Fruit fly (Drosophila melanogaster) whole organism, embryonic: ENCODE results near the gene CG42710.

Source experiments
- Ada2b ChIP-seq: fragments of 200-800 bp; sonication (Bioruptor generic); IDR thresholded peaks from 2 replicates; pipeline ENCODE4 v1.3.6; 2022; ENCODE audit warnings: missing biosample characterization, missing genetic modification characterization
- Aef1 ChIP-seq: fragments of 200-800 bp; sonication (Bioruptor generic); IDR thresholded peaks from 3 replicates; pipeline ENCODE4 v1.3.6; 2022; ENCODE audit warnings: missing biosample characterization, missing genetic modification characterization
- Antp ChIP-seq: fragments of 200-800 bp; sonication (Bioruptor generic); optimal IDR thresholded peaks from 3 replicates; lab custom pipeline; 2016; ENCODE audit warnings: missing biosample characterization, missing genetic modification characterization
- Bdp1 ChIP-seq: fragments of 200-800 bp; sonication (Bioruptor generic); optimal IDR thresholded peaks from 3 replicates; lab custom pipeline; 2016; ENCODE audit warnings: missing biosample characterization, missing genetic modification characterization
- CG11247 ChIP-seq: fragments of 200-800 bp; sonication (Bioruptor generic); IDR thresholded peaks from 2 replicates; pipeline ENCODE4 v1.3.6; 2022; ENCODE audit warnings: missing biosample characterization, missing genetic modification characterization
- CG12155 ChIP-seq: fragments of 200-800 bp; sonication (Bioruptor generic); optimal IDR thresholded peaks from 3 replicates; lab custom pipeline; 2016; ENCODE audit warnings: missing biosample characterization, missing genetic modification characterization
- CG13624 ChIP-seq: fragments of 200-800 bp; sonication (Bioruptor generic); optimal IDR thresholded peaks from 2 replicates; lab custom pipeline; 2016; ENCODE audit warnings: missing biosample characterization, missing genetic modification characterization
- CG14050 ChIP-seq: fragments of 200-800 bp; sonication (Bioruptor generic); IDR thresholded peaks from 3 replicates; pipeline ENCODE4 v1.3.6; 2022; ENCODE audit warnings: missing biosample characterization, missing genetic modification characterization
- CG14860 ChIP-seq: fragments of 200-800 bp; sonication (Bioruptor generic); IDR thresholded peaks from 3 replicates; pipeline ENCODE4 v1.3.6; 2022; ENCODE audit warnings: missing biosample characterization, missing genetic modification characterization; ENCODE audit not compliant: partially characterized antibody
- CG1647 ChIP-seq: fragments of 200-800 bp; sonication (Bioruptor generic); optimal IDR thresholded peaks from 3 replicates; lab custom pipeline; 2016; ENCODE audit warnings: missing biosample characterization, missing genetic modification characterization
- CG17359 ChIP-seq: fragments of 200-800 bp; sonication (Bioruptor generic); optimal IDR thresholded peaks from 3 replicates; lab custom pipeline; 2018; ENCODE audit warnings: missing biosample characterization, mild to moderate bottlenecking, missing genetic modification characterization, moderate library complexity
- CG17385 ChIP-seq: fragments of 200-800 bp; sonication (Bioruptor generic); optimal IDR thresholded peaks from 3 replicates; lab custom pipeline; 2018; ENCODE audit warnings: missing biosample characterization, mild to moderate bottlenecking, missing genetic modification characterization
- CG17568 ChIP-seq: fragments of 200-800 bp; sonication (Bioruptor generic); optimal IDR thresholded peaks from 2 replicates; lab custom pipeline; 2018; ENCODE audit warnings: missing biosample characterization, mild to moderate bottlenecking, missing genetic modification characterization, moderate library complexity
- CG2120 ChIP-seq: fragments of 200-800 bp; sonication (Bioruptor generic); optimal IDR thresholded peaks from 3 replicates; lab custom pipeline; 2016; ENCODE audit warnings: missing biosample characterization, missing genetic modification characterization
- CG33213 ChIP-seq: fragments of 200-800 bp; sonication (Bioruptor generic); optimal IDR thresholded peaks from 3 replicates; lab custom pipeline; 2016; ENCODE audit warnings: missing biosample characterization, missing genetic modification characterization
- CG33557 ChIP-seq: fragments of 200-800 bp; sonication (Bioruptor generic); optimal IDR thresholded peaks from 2 replicates; lab custom pipeline; 2019; ENCODE audit warnings: missing biosample characterization, mild to moderate bottlenecking, missing genetic modification characterization, moderate library complexity
- CG3726 ChIP-seq: fragments of 200-800 bp; sonication (Bioruptor generic); IDR thresholded peaks from 3 replicates; pipeline ENCODE4, ENCODE4 v1.3.6; 2022; ENCODE audit warnings: missing biosample characterization, missing genetic modification characterization
- CG4730 ChIP-seq: fragments of 200-800 bp; sonication (Bioruptor generic); IDR thresholded peaks from 2 replicates; pipeline ENCODE4 v1.3.6; 2022; ENCODE audit warnings: missing biosample characterization, missing genetic modification characterization
- CG6813 ChIP-seq: fragments of 200-800 bp; sonication (Bioruptor generic); optimal IDR thresholded peaks from 2 replicates; lab custom pipeline; 2017; ENCODE audit warnings: missing biosample characterization, missing genetic modification characterization, mild to moderate bottlenecking, moderate library complexity, missing genetic modification reagents
- CG7839 ChIP-seq: fragments of 200-800 bp; sonication (Bioruptor generic); optimal IDR thresholded peaks from 3 replicates; lab custom pipeline; 2018; ENCODE audit warnings: missing biosample characterization, mild to moderate bottlenecking, missing genetic modification characterization, moderate library complexity
- CG8359 ChIP-seq: fragments of 200-800 bp; sonication (Bioruptor generic); optimal IDR thresholded peaks from 2 replicates; lab custom pipeline; 2017; ENCODE audit warnings: missing biosample characterization, mild to moderate bottlenecking, missing genetic modification characterization, borderline replicate concordance
- CG8478 ChIP-seq: fragments of >200 bp; optimal IDR thresholded peaks from 2 replicates; lab custom pipeline; 2018
- CG9797 ChIP-seq: fragments of 200-800 bp; sonication (Bioruptor generic); optimal IDR thresholded peaks from 3 replicates; lab custom pipeline; 2018; ENCODE audit warnings: missing biosample characterization, mild to moderate bottlenecking, missing genetic modification characterization
- CG9932 ChIP-seq: fragments of 200-800 bp; sonication (Bioruptor generic); IDR thresholded peaks from 2 replicates; pipeline ENCODE4 v1.3.6; 2022; ENCODE audit warnings: missing biosample characterization, missing genetic modification characterization
- CkIIα-i1 ChIP-seq: fragments of 200-800 bp; sonication (Bioruptor generic); IDR thresholded peaks from 2 replicates; pipeline ENCODE4 v1.3.6; 2022; ENCODE audit warnings: missing biosample characterization, missing genetic modification characterization
- Dll ChIP-seq: fragments of 200-800 bp; sonication (Bioruptor generic); IDR thresholded peaks from 4 replicates; pipeline ENCODE4 v1.3.6; 2022; ENCODE audit warnings: missing biosample characterization, missing genetic modification characterization; ENCODE audit not compliant: partially characterized antibody
- Drgx ChIP-seq: fragments of 200-800 bp; sonication (Bioruptor generic); IDR thresholded peaks from 2 replicates; pipeline ENCODE4 v1.3.6; 2022; ENCODE audit warnings: missing biosample characterization, missing genetic modification characterization
- HLHmδ ChIP-seq: fragments of 200-800 bp; sonication (Bioruptor generic); optimal IDR thresholded peaks from 2 replicates; lab custom pipeline; 2018; ENCODE audit warnings: missing biosample characterization, mild to moderate bottlenecking, missing genetic modification characterization, moderate library complexity
- Hmr ChIP-seq: fragments of 200-800 bp; sonication (Bioruptor generic); optimal IDR thresholded peaks from 3 replicates; lab custom pipeline; 2017; ENCODE audit warnings: mild to moderate bottlenecking, missing biosample characterization, missing genetic modification reagents, missing genetic modification characterization
- Neu2 ChIP-seq: fragments of 200-800 bp; sonication (Bioruptor generic); optimal IDR thresholded peaks from 3 replicates; lab custom pipeline; 2016; ENCODE audit warnings: missing biosample characterization, missing genetic modification characterization, borderline replicate concordance
- Opbp ChIP-seq: fragments of 200-800 bp; sonication (Bioruptor generic); IDR thresholded peaks from 3 replicates; pipeline ENCODE4 v1.3.6; 2022; ENCODE audit warnings: missing biosample characterization, missing genetic modification characterization; ENCODE audit not compliant: partially characterized antibody
- Ravus ChIP-seq: fragments of 200-800 bp; sonication (Bioruptor generic); IDR thresholded peaks from 2 replicates; pipeline ENCODE4 v1.3.6; 2022; ENCODE audit warnings: missing biosample characterization, missing genetic modification characterization
- Six4 ChIP-seq: fragments of 200-800 bp; sonication (Bioruptor generic); optimal IDR thresholded peaks from 2 replicates; lab custom pipeline; 2016; ENCODE audit warnings: missing biosample characterization, missing genetic modification characterization
- Xbp1 ChIP-seq: fragments of 200-800 bp; sonication (Bioruptor generic); optimal IDR thresholded peaks from 3 replicates; lab custom pipeline; 2016; ENCODE audit warnings: missing biosample characterization, mild to moderate bottlenecking, missing genetic modification characterization
- ac ChIP-seq: fragments of 200-800 bp; sonication (Bioruptor generic); optimal IDR thresholded peaks from 3 replicates; lab custom pipeline; 2017; ENCODE audit warnings: missing biosample characterization, mild to moderate bottlenecking, missing genetic modification characterization
- ato ChIP-seq: fragments of 200-800 bp; sonication (Bioruptor generic); IDR thresholded peaks from 2 replicates; pipeline ENCODE4 v1.3.6; 2022; ENCODE audit warnings: missing biosample characterization, missing genetic modification characterization; ENCODE audit not compliant: partially characterized antibody
- cad ChIP-seq: fragments of >200 bp; optimal IDR thresholded peaks from 2 replicates; lab custom pipeline; 2017; ENCODE audit warnings: missing biosample characterization, missing genetic modification characterization
- cg ChIP-seq: fragments of 200-800 bp; sonication (Bioruptor generic); optimal IDR thresholded peaks from 3 replicates; lab custom pipeline; 2019; ENCODE audit warnings: missing biosample characterization, mild to moderate bottlenecking, missing genetic modification characterization, moderate library complexity
- disco-r ChIP-seq: fragments of 200-800 bp; sonication (Bioruptor generic); optimal IDR thresholded peaks from 2 replicates; lab custom pipeline; 2016; ENCODE audit warnings: missing biosample characterization, missing genetic modification characterization
- grau ChIP-seq: fragments of 200-800 bp; optimal IDR thresholded peaks from 3 replicates; lab custom pipeline; 2019; ENCODE audit warnings: missing biosample characterization, mild to moderate bottlenecking, missing genetic modification characterization, moderate library complexity
- h ChIP-seq: fragments of >200 bp; optimal IDR thresholded peaks from 2 replicates; lab custom pipeline; 2017
- ham ChIP-seq: fragments of 200-800 bp; sonication (Bioruptor generic); IDR thresholded peaks from 2 replicates; pipeline ENCODE4 v1.3.6; 2022; ENCODE audit warnings: missing biosample characterization, missing genetic modification characterization
- lola ChIP-seq, 3 experiments: fragments of >200 bp in 2 of 3; fragments of 200-800 bp in 1 of 3; sonication (Bioruptor generic) in 1 of 3; optimal IDR thresholded peaks; 2 replicates each; lab custom pipeline; 2017 to 2019; ENCODE audit warnings: missing biosample characterization in 3 of 3, missing genetic modification characterization in 3 of 3, mild to moderate bottlenecking in 1 of 3, moderate library complexity in 1 of 3
- nom ChIP-seq: fragments of 200-800 bp; sonication (Bioruptor generic); optimal IDR thresholded peaks from 2 replicates; lab custom pipeline; 2017; ENCODE audit warnings: missing biosample characterization, missing genetic modification characterization, mild to moderate bottlenecking, moderate library complexity, missing genetic modification reagents
- pb ChIP-seq: fragments of 200-800 bp; sonication (Bioruptor generic); optimal IDR thresholded peaks from 3 replicates; lab custom pipeline; 2016; ENCODE audit warnings: missing biosample characterization, missing genetic modification characterization
- pum ChIP-seq: fragments of 200-800 bp; sonication (Bioruptor generic); optimal IDR thresholded peaks from 2 replicates; lab custom pipeline; 2016; ENCODE audit warnings: missing biosample characterization, missing genetic modification characterization
- sc ChIP-seq, 3 experiments: fragments of >200 bp in 2 of 3; fragments of 200-800 bp in 1 of 3; sonication (Bioruptor generic) in 1 of 3; optimal IDR thresholded peaks; 2 replicates in 2 of 3; 3 replicates in 1 of 3; lab custom pipeline; 2017; ENCODE audit warnings: mild to moderate bottlenecking in 1 of 3, missing biosample characterization in 1 of 3, missing genetic modification characterization in 1 of 3, missing genetic modification reagents in 1 of 3
- sob ChIP-seq: fragments of 200-800 bp; sonication (Bioruptor generic); IDR thresholded peaks from 2 replicates; pipeline ENCODE4 v1.3.6; 2022; ENCODE audit warnings: missing biosample characterization, missing genetic modification characterization
- tgo ChIP-seq: fragments of 200-800 bp; sonication (Bioruptor generic); IDR thresholded peaks from 3 replicates; pipeline ENCODE4 v1.3.6; 2022; ENCODE audit warnings: missing biosample characterization, missing genetic modification characterization

The CG42710 gene

dm6 chr2L:8739984-8740756 lies 42.1 kb downstream of the CG42710 start, which contains the start of gene raw (continued):
- TF ChIP-seq CG6813 (GFP tag; lab: Kevin White, UChicago): peak; percentile 6
- no peak for TF ChIP-seq tgo (GFP tag; lab: Robert Waterston, UW)
- no peak for TF ChIP-seq Dll (GFP tag; lab: Robert Waterston, UW)
- TF ChIP-seq lola (GFP tag; optimal IDR thresholded peaks at IDR 0.05; lab: Kevin White, UChicago): no peak
- no peak for TF ChIP-seq CG3726 (GFP tag; lab: Robert Waterston, UW)
- no peak for TF ChIP-seq Opbp (GFP tag; lab: Robert Waterston, UW)
- TF ChIP-seq Drgx (GFP tag; lab: Robert Waterston, UW): no peak
- TF ChIP-seq CG9797 (GFP tag; lab: Kevin White, UChicago): peak; percentile 68
- peak; percentile 56 for TF ChIP-seq nom
- no peak for TF ChIP-seq CG7839 (tag; lab: Kevin White, UChicago)
- no peak for TF ChIP-seq cad
- no peak for TF ChIP-seq CG8359 (GFP tag; lab: Kevin White, UChicago)
- TF ChIP-seq CG11247 (GFP tag; lab: Robert Waterston, UW): no peak
- peak; percentile 29 for TF ChIP-seq Hmr (GFP tag; lab: Kevin White, UChicago)
- TF ChIP-seq pb (GFP tag; lab: Kevin White, UChicago): no peak
- no peak for TF ChIP-seq CG2120 (GFP tag; lab: Kevin White, UChicago)
- TF ChIP-seq CkIIα-i1: no peak
- TF ChIP-seq CG12155 (GFP tag; lab: Kevin White, UChicago): no peak
- TF ChIP-seq disco-r (GFP tag; lab: Kevin White, UChicago): no peak
- peak; percentile 50 for TF ChIP-seq CG13624 (GFP tag; lab: Kevin White, UChicago)
- TF ChIP-seq Six4 (GFP tag; lab: Kevin White, UChicago): no peak
- TF ChIP-seq CG4730 (GFP tag; lab: Robert Waterston, UW): no peak
- peak; percentile 58; the same call in 2 of the 3 replicates for TF ChIP-seq Aef1 (GFP tag; lab: Robert Waterston, UW)
- TF ChIP-seq HLHmδ (GFP tag; lab: Kevin White, UChicago): no peak
- peak; percentile 93 for TF ChIP-seq cg
- no peak for TF ChIP-seq ato
- no peak for TF ChIP-seq CG1647
- TF ChIP-seq h: no peak
- TF ChIP-seq CG14860 (GFP tag; lab: Robert Waterston, UW): no peak
- TF ChIP-seq CG14050 (GFP tag; lab: Robert Waterston, UW): no peak
- TF ChIP-seq Antp (GFP tag; lab: Kevin White, UChicago): no peak
- TF ChIP-seq Ravus: no peak
- TF ChIP-seq pum (GFP tag; lab: Kevin White, UChicago): no peak
- no peak for TF ChIP-seq CG8478 (lab: Kevin White, UChicago)
- TF ChIP-seq Xbp1 (GFP tag; lab: Kevin White, UChicago): no peak
- TF ChIP-seq grau (tag; lab: Kevin White, UChicago): no peak
- peak; percentile 52 for TF ChIP-seq CG17385
- TF ChIP-seq Neu2 (GFP tag; lab: Kevin White, UChicago): no peak
- no peak for TF ChIP-seq Ada2b (GFP tag; lab: Robert Waterston, UW)
- no peak for TF ChIP-seq CG17359 (tag; lab: Kevin White, UChicago)
- no peak for TF ChIP-seq ac
- no peak for TF ChIP-seq sc (optimal IDR thresholded peaks at IDR 0.05; lab: Kevin White, UChicago)
- TF ChIP-seq sc (GFP tag; optimal IDR thresholded peaks at IDR 0.05; lab: Kevin White, UChicago): no peak
- no peak for TF ChIP-seq ham (GFP tag; lab: Robert Waterston, UW)
- no peak for TF ChIP-seq Bdp1 (GFP tag; lab: Kevin White, UChicago)
- TF ChIP-seq CG33213 (GFP tag; lab: Kevin White, UChicago): no peak
- TF ChIP-seq CG33557 (GFP tag; lab: Kevin White, UChicago): peak; percentile 9
- TF ChIP-seq CG9932 (GFP tag; lab: Robert Waterston, UW): no peak
- peak; percentile 51 for TF ChIP-seq CG17568 (GFP tag; lab: Kevin White, UChicago)
- peak; percentile 46; the same call in 1 of the 2 replicates for TF ChIP-seq sob
